Worm (Caenorhabditis elegans): Measurements from ENCODE around the gene clec-118.

ce11 chrII:627913-628312 lies 15.7 kb upstream of the clec-118 start:
- no peak for TF ChIP-seq blmp-1 (tag; optimal IDR thresholded peaks at IDR 0.05)
- TF ChIP-seq elt-3 (tag; optimal IDR thresholded peaks at IDR 0.05), result no peak
- TF ChIP-seq snpc-4 (tag; optimal IDR thresholded peaks at IDR 0.05), result no peak
- TF ChIP-seq unc-120 (tag; optimal IDR thresholded peaks at IDR 0.05; ENCODE audit: poor library complexity, severe bottlenecking), result no peak
- TF ChIP-seq nhr-12 (tag; optimal IDR thresholded peaks at IDR 0.05), result no peak
- TF ChIP-seq nhr-76 (tag; optimal IDR thresholded peaks at IDR 0.05), result no peak
- no peak for TF ChIP-seq unc-39 (tag; optimal IDR thresholded peaks at IDR 0.05)
- TF ChIP-seq lin-13 (tag; optimal IDR thresholded peaks at IDR 0.05), result no peak
- TF ChIP-seq unc-62 (GFP tag; optimal IDR thresholded peaks at IDR 0.05), result no peak
- no peak for TF ChIP-seq ces-1 (GFP tag; optimal IDR thresholded peaks at IDR 0.05)
- TF ChIP-seq pha-4 (tag; optimal IDR thresholded peaks at IDR 0.05), result no peak

Data from whole organism, mixed stage, embryonic.